Fruit fly (Drosophila melanogaster) whole organism, larva: Measurements from ENCODE around the gene Mhc.
A peak's percentile ranks its signal among the peaks of the same experiment; 100 is the strongest.

Source experiments
- noc ChIP-seq: fragments of 200-800 bp; sonication (Bioruptor generic); optimal IDR thresholded peaks from 3 replicates; lab custom pipeline; 2019; ENCODE audit warnings: missing biosample characterization, mild to moderate bottlenecking, missing genetic modification characterization, moderate library complexity

The Mhc gene

DNA sequence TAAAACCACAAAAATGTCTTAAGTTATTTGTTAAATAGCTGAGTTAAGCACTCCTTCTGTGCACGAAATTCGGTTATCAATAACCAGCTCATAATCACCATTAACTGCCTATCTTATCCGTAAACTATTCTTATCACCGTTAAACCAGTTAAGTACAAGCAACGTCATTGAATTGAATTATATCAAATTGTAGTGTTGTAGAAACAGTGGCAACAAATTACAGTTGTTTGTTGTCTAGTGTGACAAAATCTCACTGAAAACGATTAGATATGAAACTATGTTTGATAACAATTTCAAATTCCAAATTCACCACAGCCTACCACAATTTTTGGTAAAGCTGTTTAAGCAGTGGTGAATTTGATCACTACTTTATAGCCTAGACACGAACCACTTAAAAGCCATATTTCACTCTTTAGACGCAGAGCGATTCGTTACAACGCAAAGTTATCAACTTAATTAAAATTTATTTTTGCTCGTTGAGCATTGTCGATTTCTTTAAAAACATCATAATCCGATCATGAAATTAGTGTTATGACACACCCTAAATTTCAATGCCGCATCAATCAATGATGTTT is 35.3 kb downstream of the Mhc start:
- TF ChIP-seq noc (tag; lab: Kevin White, UChicago), result no peak

DNA sequence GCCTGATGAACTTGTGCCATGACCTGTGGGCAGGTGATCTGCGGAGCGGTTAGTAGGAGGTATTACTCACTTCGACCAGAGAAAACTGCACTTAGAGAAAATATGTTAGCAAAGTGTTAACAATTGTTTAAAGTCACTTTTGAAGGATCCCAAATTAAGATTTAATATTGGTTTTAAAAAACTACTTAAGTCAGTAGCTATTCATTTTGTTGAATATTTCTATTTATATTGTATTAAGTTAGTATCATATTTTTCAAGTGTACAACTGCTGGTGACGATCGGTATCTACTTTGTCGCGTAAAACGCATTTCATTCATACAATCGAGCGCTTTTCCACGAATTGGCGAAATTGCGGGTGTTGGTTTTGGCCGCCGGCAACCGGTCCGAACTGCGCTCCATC is 37.3 kb downstream of the Mhc start:
- TF ChIP-seq noc (tag; lab: Kevin White, UChicago), result no peak

- TF ChIP-seq noc (tag; lab: Kevin White, UChicago), result no peak
Observed at dm6 chr2L:16804376-16804934, 38.1 kb downstream of the Mhc start, which contains the start of gene CG13272. Gene CG13272 (plus strand): TSS chr2L:16804884.

dm6 chr2L:16808752-16809151 is 42.4 kb downstream of the Mhc start:
- no peak for TF ChIP-seq noc (tag; lab: Kevin White, UChicago)

DNA sequence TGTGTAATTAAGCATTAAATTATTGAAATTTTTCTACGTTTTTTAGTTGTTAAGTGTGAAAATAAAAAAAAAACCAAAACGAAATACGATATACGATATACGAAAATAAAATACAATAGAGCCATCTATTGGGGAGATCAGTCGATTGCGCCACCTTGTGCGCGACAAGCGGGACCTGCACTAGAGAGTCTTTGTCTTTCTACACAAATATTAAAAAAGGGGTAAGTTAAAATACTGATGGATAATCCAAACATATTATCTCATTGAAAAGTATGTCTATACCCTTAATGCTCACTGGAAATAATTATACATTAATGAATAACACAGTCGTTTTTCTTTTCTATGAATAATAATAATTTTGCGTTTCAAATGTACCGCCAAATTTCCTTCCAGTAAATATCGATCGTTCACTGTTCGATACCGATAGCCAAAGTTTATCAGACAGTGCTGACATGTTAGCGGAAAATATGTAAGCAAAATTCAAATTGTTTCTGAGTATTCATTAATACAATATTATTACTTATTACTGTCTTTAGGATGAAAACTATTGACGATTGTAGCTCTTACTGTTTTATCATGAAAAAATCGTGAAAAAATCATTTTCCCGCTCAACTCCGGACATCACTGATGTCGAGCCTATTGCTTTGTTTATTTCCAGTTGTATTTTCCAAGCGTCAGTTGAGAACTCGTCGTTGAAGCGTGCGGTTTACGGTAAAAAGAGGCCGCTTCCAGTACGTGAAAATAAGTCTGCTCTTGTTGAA is 49.8 kb downstream of the Mhc start, which contains the start of gene mdy:
Gene mdy, plus strand, starts transcription at position 672 of the 761 bp plus-strand sequence.
- TF ChIP-seq noc (tag; lab: Kevin White, UChicago), result no peak

DNA sequence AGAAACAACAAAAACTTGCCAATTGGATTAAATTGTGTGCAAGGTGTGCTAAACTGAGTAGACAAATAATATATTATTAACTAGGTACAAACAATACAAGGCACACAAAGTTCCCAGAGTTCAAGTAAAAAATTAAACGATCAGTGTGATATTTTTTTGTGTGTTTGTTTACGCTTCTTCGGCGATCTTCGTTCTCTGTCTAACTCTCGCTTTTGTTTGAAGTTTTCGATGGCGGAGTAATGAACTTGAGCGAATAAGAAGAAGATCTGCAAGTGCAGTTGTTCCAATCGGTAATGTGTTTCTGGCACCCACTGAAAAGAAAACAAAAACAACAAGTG is 50.4 kb downstream of the Mhc start:
- no peak for TF ChIP-seq noc (tag; lab: Kevin White, UChicago)

DNA sequence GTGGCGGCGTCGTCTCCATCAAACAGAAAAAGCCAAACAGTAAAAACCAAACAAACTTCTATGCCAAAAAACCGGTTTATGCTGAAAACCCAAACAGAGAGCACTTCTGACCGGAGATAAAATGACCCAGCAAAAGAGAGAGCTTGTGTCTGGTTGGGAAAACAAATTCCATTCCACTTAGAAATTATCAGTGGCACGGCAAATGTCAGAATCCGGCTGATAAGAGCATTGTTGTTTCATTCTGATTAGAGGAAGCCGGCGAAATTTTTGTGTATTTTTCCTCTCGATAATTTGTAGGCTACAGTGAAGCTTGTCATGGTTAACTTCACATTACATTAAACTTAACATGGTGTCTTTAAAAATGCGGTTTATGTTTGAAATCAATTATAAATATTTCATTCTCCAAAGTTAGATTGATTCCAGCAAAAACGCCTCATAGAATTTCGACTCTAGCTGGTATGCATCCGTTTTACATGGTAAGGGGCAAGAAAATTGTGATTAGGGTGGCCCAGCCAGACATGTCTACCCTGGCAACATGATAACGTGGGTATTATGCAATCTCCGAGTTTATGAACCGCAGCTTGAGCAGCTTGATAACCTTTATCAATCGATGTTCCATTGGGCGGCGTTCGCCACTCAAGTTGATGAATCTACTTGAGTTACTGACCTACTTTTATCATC is 51.2 kb downstream of the Mhc start:
- TF ChIP-seq noc (tag; lab: Kevin White, UChicago), result peak; percentile 65

- TF ChIP-seq noc (tag; lab: Kevin White, UChicago), result no peak
Observed at dm6 chr2L:16818335-16818973, 52.1 kb downstream of the Mhc start.

- peak; percentile 93 for TF ChIP-seq noc (tag; lab: Kevin White, UChicago)
Observed at dm6 chr2L:16819714-16820113, 53.3 kb downstream of the Mhc start.

- no peak for TF ChIP-seq noc (tag; lab: Kevin White, UChicago)
Observed at dm6 chr2L:16820993-16821392, 54.6 kb downstream of the Mhc start, which contains the start of gene CG13280. Gene CG13280 (minus strand): TSS chr2L:16821093.

DNA sequence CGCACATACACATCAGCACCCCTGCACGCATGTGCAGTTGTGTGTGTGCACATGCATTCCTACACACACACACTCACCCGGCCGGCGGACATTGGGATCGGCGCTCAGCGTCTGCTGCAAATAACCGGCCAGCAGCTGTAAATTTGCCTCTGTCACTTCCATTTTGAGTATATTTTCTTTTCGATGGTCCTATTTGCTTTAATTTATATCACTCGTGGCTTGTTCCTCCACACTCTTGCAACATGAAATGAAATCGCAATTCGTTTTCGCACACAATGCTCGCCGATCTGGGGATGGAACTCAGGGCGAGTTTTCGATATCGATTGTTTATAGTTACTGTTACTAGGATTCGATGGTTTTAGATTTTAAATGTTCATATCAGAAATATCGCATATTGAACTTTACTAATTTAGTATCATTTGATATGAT is 58.6 kb downstream of the Mhc start, which contains the start of gene Cse1:
Gene Cse1, minus strand, starts transcription at position 303 of the 429 bp plus-strand sequence.
- peak; percentile 31 for TF ChIP-seq noc (tag; lab: Kevin White, UChicago)

DNA sequence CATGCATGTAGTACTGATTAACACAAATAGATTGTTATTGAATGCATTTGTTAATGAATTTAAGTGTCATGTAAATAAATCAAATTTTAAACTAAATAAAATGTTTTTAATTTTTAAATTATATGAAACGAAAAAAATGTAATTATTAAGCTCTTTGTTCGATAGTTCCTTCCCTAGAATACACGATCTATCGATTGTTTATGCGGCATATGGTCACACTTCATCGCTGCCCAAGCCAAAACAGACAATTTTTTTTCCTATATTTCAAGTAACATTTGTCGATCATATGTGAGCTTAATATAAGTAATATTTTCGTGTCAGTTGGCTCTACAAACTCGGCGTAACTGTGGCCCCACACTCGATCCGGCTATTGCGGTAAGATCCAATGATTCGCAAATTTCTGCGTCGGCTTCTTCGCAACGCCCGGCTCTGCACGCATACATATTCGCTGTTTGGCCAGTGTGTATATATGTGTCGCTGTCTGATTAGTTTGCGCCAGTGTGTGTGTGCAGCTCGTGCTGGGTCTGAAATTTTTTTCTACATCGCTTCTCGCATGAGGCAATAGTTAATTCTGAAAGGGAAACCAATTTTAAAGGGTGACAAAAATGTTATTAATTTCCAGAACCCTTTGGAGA is 60.6 kb downstream of the Mhc start, which contains the start of gene AspRS-m:
Gene AspRS-m, plus strand, starts transcription at position 207 of the 635 bp plus-strand sequence.
- TF ChIP-seq noc (tag; lab: Kevin White, UChicago), result no peak

dm6 chr2L:16834402-16834801 is 68.0 kb downstream of the Mhc start, which contains the start of gene CG13282:
Gene CG13282 (minus strand): TSS chr2L:16834502.
- TF ChIP-seq noc (tag; lab: Kevin White, UChicago), result no peak

DNA sequence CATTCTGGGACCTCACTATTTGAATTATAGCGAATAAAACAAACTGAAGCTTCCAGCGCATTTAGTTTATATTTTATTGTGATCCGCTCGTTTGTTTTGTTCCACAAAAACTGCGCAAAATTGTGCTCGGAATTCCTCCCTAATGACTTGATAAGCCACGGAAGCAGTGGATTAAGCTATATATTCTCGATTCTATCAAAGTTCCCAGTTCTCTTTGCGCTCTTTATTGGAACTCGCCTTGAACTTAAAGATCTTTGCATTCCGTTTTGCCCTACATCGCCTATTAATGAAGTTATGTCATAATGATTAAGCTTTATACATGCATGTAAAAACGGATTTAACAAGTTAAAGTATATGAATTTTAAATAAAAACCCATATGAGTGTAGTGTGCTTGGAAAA is 70.8 kb downstream of the Mhc start, which contains the start of gene Nepl9:
Gene Nepl9, minus strand, starts transcription at position 101 of the 400 bp plus-strand sequence.
- no peak for TF ChIP-seq noc (tag; lab: Kevin White, UChicago)

DNA sequence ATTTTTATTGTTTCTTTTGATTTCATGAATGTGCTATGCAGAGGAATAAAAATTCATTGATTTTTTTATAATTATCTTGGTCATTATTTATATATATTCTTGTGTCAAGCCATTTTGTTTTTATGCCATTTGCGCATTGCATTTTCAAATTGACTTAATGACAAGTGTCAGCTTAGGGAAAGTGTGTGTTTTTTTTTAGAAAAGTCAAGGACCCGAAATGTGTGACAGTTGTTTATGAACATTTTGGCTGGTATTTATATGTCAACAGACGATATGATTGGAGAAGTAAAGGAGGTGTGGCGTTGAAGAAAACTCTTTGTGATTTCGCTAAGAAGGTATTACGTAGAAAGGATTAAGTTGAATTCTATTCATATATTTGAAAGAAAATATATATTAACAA is 71.3 kb downstream of the Mhc start, which contains the start of the genes SclA and SclB:
Gene SclA, plus strand, starts transcription at position 301 of the 400 bp plus-strand sequence.
Gene SclB, plus strand, starts transcription at position 301 of the 400 bp plus-strand sequence.
- TF ChIP-seq noc (tag; lab: Kevin White, UChicago), result no peak
